Worm (Caenorhabditis elegans) whole organism, mixed stage, embryonic: ENCODE data around the gene npp-5.
A peak's percentile ranks its signal among the peaks of the same experiment; 100 is the strongest.

Source experiments
- M03D4.4 ChIP-seq: sonication (generic microtip); optimal IDR thresholded peaks from 2 replicates; lab custom pipeline; 2017; ENCODE audit warnings: mild to moderate bottlenecking, missing genetic modification characterization, missing compliant biosample characterization
- bed-3 ChIP-seq: fragments of 200-800 bp; sonication (Bioruptor generic); optimal IDR thresholded peaks from 3 replicates; lab custom pipeline; 2018; ENCODE audit warnings: mild to moderate bottlenecking, missing genetic modification characterization, moderate library complexity, missing compliant biosample characterization
- blmp-1 ChIP-seq: fragments of 150-350 bp; optimal IDR thresholded peaks from 2 replicates; lab custom pipeline; 2014; ENCODE audit warnings: missing biosample characterization, missing genetic modification characterization
- ceh-43 ChIP-seq: fragments of 200-800 bp; sonication (Bioruptor generic); optimal IDR thresholded peaks from 2 replicates; lab custom pipeline; 2018; ENCODE audit warnings: mild to moderate bottlenecking, missing genetic modification characterization, moderate library complexity, missing compliant biosample characterization
- ceh-83 ChIP-seq: fragments of 200-800 bp; sonication (Bioruptor generic); optimal IDR thresholded peaks from 2 replicates; lab custom pipeline; 2018; ENCODE audit warnings: mild to moderate bottlenecking, missing genetic modification characterization, missing compliant biosample characterization
- ces-1 ChIP-seq: fragments of 150-350 bp; optimal IDR thresholded peaks from 2 replicates; lab custom pipeline; 2014; ENCODE audit warnings: missing biosample characterization, missing genetic modification reagents, missing genetic modification characterization
- cnd-1 ChIP-seq: fragments of 200-800 bp; sonication (Bioruptor generic); optimal IDR thresholded peaks from 2 replicates; lab custom pipeline; 2018; ENCODE audit warnings: mild to moderate bottlenecking, missing genetic modification characterization, missing compliant biosample characterization
- drap-1 ChIP-seq: fragments of 200-800 bp; sonication (Bioruptor generic); optimal IDR thresholded peaks from 3 replicates; lab custom pipeline; 2018; ENCODE audit warnings: mild to moderate bottlenecking, missing genetic modification characterization, missing compliant biosample characterization
- elt-1 ChIP-seq: sonication (generic microtip); optimal IDR thresholded peaks from 2 replicates; lab custom pipeline; 2017; ENCODE audit warnings: missing genetic modification characterization, mild to moderate bottlenecking, missing compliant biosample characterization, antibody characterized with exemption, moderate library complexity, borderline replicate concordance; ENCODE audit not compliant: insufficient read depth
- elt-3 ChIP-seq: fragments of 150-350 bp; optimal IDR thresholded peaks from 2 replicates; lab custom pipeline; 2014; ENCODE audit warnings: missing biosample characterization, missing genetic modification characterization
- flh-1 ChIP-seq: fragments of 200-800 bp; sonication (Bioruptor generic); optimal IDR thresholded peaks from 2 replicates; lab custom pipeline; 2018; ENCODE audit warnings: mild to moderate bottlenecking, missing genetic modification characterization, moderate library complexity, missing compliant biosample characterization
- ham-2 ChIP-seq: fragments of 200-800 bp; sonication (Bioruptor generic); optimal IDR thresholded peaks from 2 replicates; lab custom pipeline; 2018; ENCODE audit warnings: mild to moderate bottlenecking, missing genetic modification characterization, missing compliant biosample characterization
- hlh-1 ChIP-seq: fragments of 150-350 bp; optimal IDR thresholded peaks from 2 replicates; lab custom pipeline; 2014; ENCODE audit warnings: missing biosample characterization, missing genetic modification reagents, missing genetic modification characterization
- lin-13 ChIP-seq: fragments of 150-350 bp; optimal IDR thresholded peaks from 2 replicates; lab custom pipeline; 2014; ENCODE audit warnings: missing biosample characterization, missing genetic modification characterization
- lin-32 ChIP-seq: fragments of 200-800 bp; sonication (Bioruptor generic); optimal IDR thresholded peaks from 2 replicates; lab custom pipeline; 2018; ENCODE audit warnings: mild to moderate bottlenecking, missing genetic modification characterization, missing compliant biosample characterization
- lsy-2 ChIP-seq: fragments of 150-350 bp; optimal IDR thresholded peaks from 2 replicates; lab custom pipeline; 2014; ENCODE audit warnings: missing biosample characterization, missing genetic modification characterization
- mab-5 ChIP-seq: fragments of 150-350 bp; optimal IDR thresholded peaks from 2 replicates; lab custom pipeline; 2014; ENCODE audit warnings: missing biosample characterization, missing genetic modification characterization
- mep-1 ChIP-seq: fragments of 150-350 bp; optimal IDR thresholded peaks from 2 replicates; lab custom pipeline; 2017; ENCODE audit warnings: missing biosample characterization, missing genetic modification reagents, missing genetic modification characterization, inconsistent platforms
- mls-2 ChIP-seq: sonication (generic microtip); optimal IDR thresholded peaks from 2 replicates; lab custom pipeline; 2016; ENCODE audit warnings: mild to moderate bottlenecking, missing genetic modification characterization, moderate library complexity, missing compliant biosample characterization
- nhr-2 ChIP-seq: fragments of 150-350 bp; optimal IDR thresholded peaks from 2 replicates; lab custom pipeline; 2014; ENCODE audit warnings: missing biosample characterization, missing genetic modification characterization
- nhr-237 ChIP-seq: fragments of 150-350 bp; optimal IDR thresholded peaks from 2 replicates; lab custom pipeline; 2014; ENCODE audit warnings: missing biosample characterization, missing genetic modification characterization
- nhr-28 ChIP-seq: fragments of 150-350 bp; optimal IDR thresholded peaks from 2 replicates; lab custom pipeline; 2014; ENCODE audit warnings: missing biosample characterization, missing genetic modification characterization
- nhr-76 ChIP-seq: sonication (generic microtip); optimal IDR thresholded peaks from 2 replicates; lab custom pipeline; 2017; ENCODE audit warnings: missing biosample characterization, missing genetic modification characterization
- pha-4 ChIP-seq: fragments of 150-350 bp; optimal IDR thresholded peaks from 2 replicates; lab custom pipeline; 2018; ENCODE audit warnings: missing biosample characterization, missing genetic modification reagents, missing genetic modification characterization
- sem-2 ChIP-seq: fragments of 200-800 bp; sonication (Bioruptor generic); optimal IDR thresholded peaks from 2 replicates; lab custom pipeline; 2018; ENCODE audit warnings: mild to moderate bottlenecking, missing genetic modification characterization, missing compliant biosample characterization
- snpc-4 ChIP-seq: fragments of 150-350 bp; optimal IDR thresholded peaks from 2 replicates; lab custom pipeline; 2014; ENCODE audit warnings: missing biosample characterization, missing genetic modification characterization
- sptf-1 ChIP-seq: sonication (generic microtip); optimal IDR thresholded peaks from 2 replicates; lab custom pipeline; 2017; ENCODE audit warnings: mild to moderate bottlenecking, missing genetic modification characterization, moderate library complexity, missing compliant biosample characterization
- tbx-8 ChIP-seq: fragments of 200-800 bp; sonication (Bioruptor generic); optimal IDR thresholded peaks from 2 replicates; lab custom pipeline; 2018; ENCODE audit warnings: mild to moderate bottlenecking, missing genetic modification characterization, moderate library complexity, missing compliant biosample characterization
- unc-120 ChIP-seq: sonication (generic microtip); optimal IDR thresholded peaks from 2 replicates; lab custom pipeline; 2017; ENCODE audit warnings: missing genetic modification characterization, missing compliant biosample characterization; ENCODE audit not compliant: poor library complexity, severe bottlenecking
- unc-39 ChIP-seq: fragments of 150-350 bp; optimal IDR thresholded peaks from 2 replicates; lab custom pipeline; 2014; ENCODE audit warnings: missing biosample characterization, missing genetic modification characterization
- unc-62 ChIP-seq: fragments of 150-350 bp; optimal IDR thresholded peaks from 2 replicates; lab custom pipeline; 2014; ENCODE audit warnings: missing biosample characterization, missing genetic modification reagents, missing genetic modification characterization
- zip-8 ChIP-seq: fragments of 150-350 bp; optimal IDR thresholded peaks from 2 replicates; lab custom pipeline; 2014; ENCODE audit warnings: missing biosample characterization, missing genetic modification characterization
- ztf-11 ChIP-seq: fragments of 150-350 bp; optimal IDR thresholded peaks from 2 replicates; lab custom pipeline; 2014; ENCODE audit warnings: missing biosample characterization, missing genetic modification characterization

npp-5 gene

ce11 chrII:11633509-11633908 lies 33.9 kb upstream of the npp-5 start, which contains the start of gene din-1:
Gene din-1, minus strand, starts transcription at chrII:11633609.
- TF ChIP-seq mls-2 (tag; lab: Kevin White, UChicago) (no peak), elt-1 (tag; lab: Kevin White, UChicago) (no peak), unc-62 (GFP tag; lab: Kevin White, UChicago) (no peak), sptf-1 (tag; lab: Kevin White, UChicago) (no peak), M03D4.4 (tag; lab: Kevin White, UChicago) (no peak), zip-8 (tag; lab: Kevin White, UChicago) (no peak), flh-1 (GFP tag; lab: Kevin White, UChicago) (no peak), hlh-1 (tag; lab: Kevin White, UChicago) (no peak), elt-3 (tag; lab: Kevin White, UChicago) (no peak), nhr-2 (tag; lab: Kevin White, UChicago) (no peak), lsy-2 (tag; lab: Kevin White, UChicago) (no peak), unc-39 (tag; lab: Kevin White, UChicago) (no peak), pha-4 (tag; lab: Kevin White, UChicago) (no peak), lin-13 (no peak), ham-2 (no peak), nhr-237 (no peak)

ce11 chrII:11632689-11633088 lies 33.1 kb upstream of the npp-5 start:
- TF ChIP-seq cnd-1 (tag; lab: Kevin White, UChicago) = peak; percentile 6
- TF ChIP-seq nhr-2 (tag; lab: Kevin White, UChicago) = peak; percentile 8
- no peak for TF ChIP-seq elt-1 (tag; lab: Kevin White, UChicago)
- TF ChIP-seq mab-5 (tag; lab: Kevin White, UChicago) = no peak
- no peak for TF ChIP-seq sptf-1 (tag; lab: Kevin White, UChicago)
- TF ChIP-seq bed-3 (GFP tag; lab: Kevin White, UChicago) = no peak
- TF ChIP-seq snpc-4 (tag; lab: Kevin White, UChicago) = no peak
- TF ChIP-seq unc-120 (tag; lab: Kevin White, UChicago) = peak; percentile 59
- no peak for TF ChIP-seq nhr-28
- TF ChIP-seq nhr-237 = peak; percentile 12
- no peak for TF ChIP-seq zip-8 (tag; lab: Kevin White, UChicago)
- no peak for TF ChIP-seq lin-32 (GFP tag; lab: Kevin White, UChicago)
- TF ChIP-seq drap-1 (GFP tag; lab: Kevin White, UChicago) = no peak
- TF ChIP-seq ceh-83 (GFP tag; lab: Kevin White, UChicago) = no peak
- no peak for TF ChIP-seq nhr-76
- TF ChIP-seq unc-39 (tag; lab: Kevin White, UChicago) = no peak
- no peak for TF ChIP-seq blmp-1 (tag; lab: Kevin White, UChicago)
- TF ChIP-seq lsy-2 (tag; lab: Kevin White, UChicago) = peak; percentile 3
- TF ChIP-seq ces-1 (GFP tag; lab: Kevin White, UChicago) = no peak
- no peak for TF ChIP-seq unc-62 (GFP tag; lab: Kevin White, UChicago)
- TF ChIP-seq tbx-8 = no peak
- no peak for TF ChIP-seq ztf-11 (tag; lab: Kevin White, UChicago)
- TF ChIP-seq hlh-1 (tag; lab: Kevin White, UChicago) = peak; percentile 12
- TF ChIP-seq lin-13 = no peak
- no peak for TF ChIP-seq ceh-43 (GFP tag; lab: Kevin White, UChicago)
- TF ChIP-seq flh-1 (GFP tag; lab: Kevin White, UChicago) = no peak
- TF ChIP-seq pha-4 (tag; lab: Kevin White, UChicago) = peak; percentile 44
- TF ChIP-seq ham-2 = no peak
- no peak for TF ChIP-seq sem-2
- TF ChIP-seq mep-1 = peak; percentile 44

DNA sequence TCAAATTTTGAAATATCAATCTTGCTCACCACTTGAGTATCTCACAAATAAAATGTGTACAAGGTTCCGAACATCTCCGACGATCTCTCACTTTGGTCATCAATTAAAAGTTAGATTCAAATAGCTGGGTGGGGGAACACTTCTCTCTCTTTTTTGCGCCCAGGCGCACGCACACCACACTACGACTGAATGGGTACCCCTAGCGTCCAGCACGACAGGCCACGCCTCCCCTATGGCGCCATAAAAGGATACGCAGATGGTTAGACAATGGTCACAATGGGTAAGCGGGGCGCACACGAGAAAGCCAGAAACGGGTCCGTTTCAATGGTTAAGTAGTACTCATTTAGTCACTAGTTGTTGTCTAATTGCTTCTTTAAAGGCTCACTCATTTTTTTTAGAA lies 30.3 kb upstream of the npp-5 start:
- TF ChIP-seq nhr-2 (tag; lab: Kevin White, UChicago) (no peak), ztf-11 (tag; lab: Kevin White, UChicago) (peak; percentile 21), sptf-1 (tag; lab: Kevin White, UChicago) (peak; percentile 19), cnd-1 (tag; lab: Kevin White, UChicago) (peak; percentile 4)

DNA sequence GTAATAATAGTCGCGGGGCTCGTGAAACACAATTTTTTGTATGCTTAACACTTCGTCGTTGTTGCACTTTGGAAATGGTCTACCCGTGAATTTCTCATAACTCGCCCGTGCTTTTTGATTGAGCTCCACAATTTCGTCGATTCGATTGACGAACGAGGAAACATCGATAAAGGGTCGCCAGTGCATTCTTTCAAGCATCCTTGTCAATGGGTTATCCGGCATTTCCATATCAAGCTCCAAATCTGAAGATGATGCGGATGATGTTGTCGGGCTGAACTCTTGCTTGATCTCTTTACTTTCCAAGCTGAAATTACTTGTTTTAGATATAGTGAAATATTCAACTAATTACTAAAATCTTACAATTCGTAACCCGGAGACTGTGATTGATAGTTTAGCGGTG lies 28.3 kb upstream of the npp-5 start:
- TF ChIP-seq hlh-1 (tag; lab: Kevin White, UChicago) (no peak), nhr-2 (tag; lab: Kevin White, UChicago) (no peak), mls-2 (tag; lab: Kevin White, UChicago) (no peak), sem-2 (no peak), ces-1 (GFP tag; lab: Kevin White, UChicago) (no peak), unc-120 (tag; lab: Kevin White, UChicago) (no peak), ham-2 (no peak), ceh-43 (GFP tag; lab: Kevin White, UChicago) (no peak), mep-1 (no peak), zip-8 (tag; lab: Kevin White, UChicago) (no peak), nhr-237 (no peak), nhr-28 (no peak)
